Fruit fly (Drosophila melanogaster): ENCODE results near the gene chic.

DNA sequence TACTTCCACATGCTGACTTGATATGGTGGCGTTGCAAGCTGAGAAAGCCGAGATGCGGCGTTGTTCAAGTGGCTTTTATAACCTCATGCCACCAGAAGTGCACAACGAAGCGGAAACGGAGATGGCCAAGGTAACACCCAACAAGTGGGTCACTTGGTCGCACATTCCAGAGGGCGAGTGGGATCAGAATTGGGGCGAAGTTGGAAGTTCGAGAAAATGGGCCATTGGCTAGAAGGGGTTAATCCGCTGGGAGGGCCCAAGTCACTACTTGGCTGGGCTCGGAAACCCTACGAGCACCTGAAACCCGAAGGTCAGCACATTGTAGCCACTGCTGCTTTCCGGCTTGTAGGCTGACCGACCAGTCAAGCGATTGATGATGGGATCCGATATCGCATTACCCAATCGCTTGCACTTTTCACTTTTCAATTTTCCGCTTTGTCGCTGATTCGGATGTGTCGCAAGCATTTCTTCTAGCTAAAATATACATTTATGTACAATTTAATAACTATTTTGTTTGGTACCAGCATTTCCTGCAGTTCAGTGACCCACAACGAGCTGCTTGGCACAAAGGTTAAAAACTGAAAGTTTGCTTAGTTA, 22.1 kb downstream of the chic start, which contains the start of gene Vm26Ac:
- TF ChIP-seq Myc (optimal IDR thresholded peaks at IDR 0.05) (no peak), insv (optimal IDR thresholded peaks at IDR 0.05) (no peak), ttk (optimal IDR thresholded peaks at IDR 0.05) (no peak), Sin3A (optimal IDR thresholded peaks at IDR 0.05) (no peak), h (optimal IDR thresholded peaks at IDR 0.05) (no peak)
